Fruit fly (Drosophila melanogaster) whole organism, embryonic: ENCODE data around the gene Fancd2.

Experiments
- Abd-B ChIP-seq: fragments of 200-800 bp; sonication (Bioruptor generic); optimal IDR thresholded peaks from 2 replicates; lab custom pipeline; 2018; ENCODE audit warnings: missing biosample characterization, mild to moderate bottlenecking, missing genetic modification characterization, moderate library complexity
- Bgb ChIP-seq: fragments of 200-800 bp; sonication (Bioruptor generic); IDR thresholded peaks from 2 replicates; pipeline ENCODE4 v1.3.6; 2022; ENCODE audit warnings: missing biosample characterization, missing genetic modification characterization; ENCODE audit not compliant: partially characterized antibody
- CG11247 ChIP-seq: fragments of 200-800 bp; sonication (Bioruptor generic); IDR thresholded peaks from 2 replicates; pipeline ENCODE4 v1.3.6; 2022; ENCODE audit warnings: missing biosample characterization, missing genetic modification characterization
- CG11695 ChIP-seq: fragments of 200-800 bp; sonication (Bioruptor generic); IDR thresholded peaks from 3 replicates; pipeline ENCODE4 v1.3.6; 2022; ENCODE audit warnings: missing biosample characterization, missing genetic modification characterization
- CG15514 ChIP-seq: fragments of 200-800 bp; sonication (Bioruptor generic); optimal IDR thresholded peaks from 3 replicates; lab custom pipeline; 2017; ENCODE audit warnings: missing biosample characterization, missing genetic modification characterization, mild to moderate bottlenecking, moderate library complexity, missing genetic modification reagents
- CG2199 ChIP-seq: fragments of 200-800 bp; sonication (Bioruptor generic); IDR thresholded peaks from 3 replicates; pipeline ENCODE4 v1.3.6; 2022; ENCODE audit warnings: missing biosample characterization, missing genetic modification characterization
- CG2889 ChIP-seq: fragments of 200-800 bp; sonication (Bioruptor generic); IDR thresholded peaks from 3 replicates; pipeline ENCODE4 v1.3.6; 2022; ENCODE audit warnings: missing biosample characterization, missing genetic modification characterization
- CG3281 ChIP-seq: fragments of 200-800 bp; sonication (Bioruptor generic); optimal IDR thresholded peaks from 3 replicates; lab custom pipeline; 2017; ENCODE audit warnings: missing biosample characterization, mild to moderate bottlenecking, missing genetic modification characterization
- CG5245 ChIP-seq: fragments of 200-800 bp; sonication (Bioruptor generic); optimal IDR thresholded peaks from 3 replicates; lab custom pipeline; 2016; ENCODE audit warnings: missing biosample characterization, missing genetic modification characterization
- CG7372 ChIP-seq: fragments of 200-800 bp; sonication (Bioruptor generic); IDR thresholded peaks from 2 replicates; pipeline ENCODE4 v1.3.6; 2022; ENCODE audit warnings: missing biosample characterization, missing genetic modification characterization
- CG8944 ChIP-seq: fragments of 200-800 bp; sonication (Bioruptor generic); optimal IDR thresholded peaks from 3 replicates; lab custom pipeline; 2016; ENCODE audit warnings: missing biosample characterization, missing genetic modification characterization
- D19B ChIP-seq: fragments of 200-800 bp; sonication (Bioruptor generic); optimal IDR thresholded peaks from 2 replicates; lab custom pipeline; 2017; ENCODE audit warnings: missing biosample characterization, mild to moderate bottlenecking, missing genetic modification characterization
- Dip3 ChIP-seq: fragments of 200-800 bp; sonication (Bioruptor generic); optimal IDR thresholded peaks from 3 replicates; lab custom pipeline; 2016; ENCODE audit warnings: missing biosample characterization, missing genetic modification characterization
- Dll ChIP-seq: fragments of 200-800 bp; sonication (Bioruptor generic); IDR thresholded peaks from 4 replicates; pipeline ENCODE4 v1.3.6; 2022; ENCODE audit warnings: missing biosample characterization, missing genetic modification characterization; ENCODE audit not compliant: partially characterized antibody
- Ets65A ChIP-seq: fragments of 200-800 bp; sonication (Bioruptor generic); peaks from one replicate; lab custom pipeline; 2016; ENCODE audit warnings: missing biosample characterization, missing genetic modification characterization
- HLH54F ChIP-seq: fragments of 200-800 bp; sonication (Bioruptor generic); optimal IDR thresholded peaks from 3 replicates; lab custom pipeline; 2016; ENCODE audit warnings: missing biosample characterization, missing genetic modification characterization
- Jarid2 ChIP-seq: fragments of 200-800 bp; sonication (Bioruptor generic); optimal IDR thresholded peaks from 3 replicates; lab custom pipeline; 2017; ENCODE audit warnings: mild to moderate bottlenecking, missing biosample characterization, missing genetic modification reagents, missing genetic modification characterization
- Lim3 ChIP-seq: fragments of 200-800 bp; sonication (Bioruptor generic); IDR thresholded peaks from 2 replicates; pipeline ENCODE4 v1.3.6; 2022; ENCODE audit warnings: missing biosample characterization, missing genetic modification characterization
- Max ChIP-seq: fragments of 200-800 bp; sonication (Bioruptor generic); optimal IDR thresholded peaks from 2 replicates; lab custom pipeline; 2016; ENCODE audit warnings: missing biosample characterization, mild to moderate bottlenecking, missing genetic modification characterization
- Nf-YC ChIP-seq: fragments of 200-800 bp; optimal IDR thresholded peaks from 3 replicates; lab custom pipeline; 2019; ENCODE audit warnings: missing biosample characterization, mild to moderate bottlenecking, missing genetic modification characterization, moderate library complexity
- Sox102F ChIP-seq: fragments of 200-800 bp; sonication (Bioruptor generic); optimal IDR thresholded peaks from 2 replicates; lab custom pipeline; 2018; ENCODE audit warnings: missing biosample characterization, mild to moderate bottlenecking, missing genetic modification characterization, moderate library complexity
- ab ChIP-seq: fragments of 200-800 bp; sonication (Bioruptor generic); optimal IDR thresholded peaks from 2 replicates; lab custom pipeline; 2016; ENCODE audit warnings: missing biosample characterization, missing genetic modification characterization
- ash1 ChIP-seq: fragments of 200-800 bp; sonication (Bioruptor generic); optimal IDR thresholded peaks from 2 replicates; lab custom pipeline; 2018; ENCODE audit warnings: missing biosample characterization, mild to moderate bottlenecking, missing genetic modification characterization
- ci ChIP-seq: fragments of 200-800 bp; sonication (Bioruptor generic); IDR thresholded peaks from 3 replicates; pipeline ENCODE4 v1.3.6; 2022; ENCODE audit warnings: missing biosample characterization, missing genetic modification characterization
- crol ChIP-seq: fragments of 200-800 bp; sonication (Bioruptor generic); IDR thresholded peaks from 2 replicates; pipeline ENCODE4 v1.3.6; 2022; ENCODE audit warnings: missing biosample characterization, missing genetic modification characterization
- crp ChIP-seq, 2 experiments: fragments of 200-800 bp; sonication (Bioruptor generic); optimal IDR thresholded peaks; 2 replicates in 1 of 2; 3 replicates in 1 of 2; lab custom pipeline; 2017; ENCODE audit warnings: missing biosample characterization in 2 of 2, missing genetic modification characterization in 2 of 2, mild to moderate bottlenecking in 1 of 2, moderate library complexity in 1 of 2
- eve ChIP-seq, 2 experiments: fragments of >200 bp; optimal IDR thresholded peaks; 2 replicates each; lab custom pipeline; 2017; ENCODE audit warnings: missing biosample characterization in 2 of 2, missing genetic modification characterization in 2 of 2
- gsb ChIP-seq: fragments of 200-800 bp; sonication (Bioruptor generic); IDR thresholded peaks from 2 replicates; pipeline ENCODE4 v1.3.6; 2022; ENCODE audit warnings: missing biosample characterization, missing genetic modification characterization
- hbn ChIP-seq: fragments of 200-800 bp; sonication (Bioruptor generic); IDR thresholded peaks from 2 replicates; pipeline ENCODE4 v1.3.6; 2022; ENCODE audit warnings: missing biosample characterization, missing genetic modification characterization; ENCODE audit not compliant: partially characterized antibody
- hkb ChIP-seq, 2 experiments: fragments of 200-800 bp in 1 of 2; fragments of >200 bp in 1 of 2; sonication (Bioruptor generic) in 1 of 2; IDR thresholded peaks in 1 of 2; optimal IDR thresholded peaks in 1 of 2; 2 replicates each; pipeline versions ENCODE4 v1.3.6 to Lab custom; 2017 to 2022; ENCODE audit warnings: missing biosample characterization in 1 of 2, missing genetic modification characterization in 1 of 2
- ken ChIP-seq: fragments of 200-800 bp; sonication (Bioruptor generic); IDR thresholded peaks from 3 replicates; pipeline ENCODE4 v1.3.6; 2022; ENCODE audit warnings: missing biosample characterization, missing genetic modification characterization
- lab ChIP-seq: fragments of 200-800 bp; sonication (Bioruptor generic); optimal IDR thresholded peaks from 3 replicates; lab custom pipeline; 2017; ENCODE audit warnings: missing biosample characterization, missing genetic modification characterization, mild to moderate bottlenecking, moderate library complexity, missing genetic modification reagents
- pan ChIP-seq, 4 experiments: fragments of >200 bp in 3 of 4; fragments of 200-800 bp in 1 of 4; sonication (Bioruptor generic) in 1 of 4; optimal IDR thresholded peaks in 3 of 4; IDR thresholded peaks in 1 of 4; 2 replicates each; pipeline versions ENCODE4 v1.3.6 to Lab custom; 2017 to 2022; ENCODE audit warnings: missing biosample characterization in 2 of 4, missing genetic modification characterization in 2 of 4, mixed read lengths in 1 of 4
- pb ChIP-seq: fragments of 200-800 bp; sonication (Bioruptor generic); optimal IDR thresholded peaks from 3 replicates; lab custom pipeline; 2016; ENCODE audit warnings: missing biosample characterization, missing genetic modification characterization
- phol ChIP-seq: fragments of 200-800 bp; sonication (Bioruptor generic); optimal IDR thresholded peaks from 3 replicates; lab custom pipeline; 2018; ENCODE audit warnings: missing biosample characterization, mild to moderate bottlenecking, missing genetic modification characterization, moderate library complexity
- row ChIP-seq: fragments of 200-800 bp; sonication (Bioruptor generic); IDR thresholded peaks from 3 replicates; pipeline ENCODE4 v1.3.6; 2022; ENCODE audit warnings: missing biosample characterization, missing genetic modification characterization
- sug ChIP-seq: fragments of 200-800 bp; optimal IDR thresholded peaks from 2 replicates; lab custom pipeline; 2019; ENCODE audit warnings: missing biosample characterization, mild to moderate bottlenecking, missing genetic modification characterization, moderate library complexity
- zen ChIP-seq: fragments of 200-800 bp; sonication (Bioruptor generic); optimal IDR thresholded peaks from 3 replicates; lab custom pipeline; 2018; ENCODE audit warnings: missing biosample characterization, mild to moderate bottlenecking, missing genetic modification characterization, moderate library complexity

Gene Fancd2

DNA sequence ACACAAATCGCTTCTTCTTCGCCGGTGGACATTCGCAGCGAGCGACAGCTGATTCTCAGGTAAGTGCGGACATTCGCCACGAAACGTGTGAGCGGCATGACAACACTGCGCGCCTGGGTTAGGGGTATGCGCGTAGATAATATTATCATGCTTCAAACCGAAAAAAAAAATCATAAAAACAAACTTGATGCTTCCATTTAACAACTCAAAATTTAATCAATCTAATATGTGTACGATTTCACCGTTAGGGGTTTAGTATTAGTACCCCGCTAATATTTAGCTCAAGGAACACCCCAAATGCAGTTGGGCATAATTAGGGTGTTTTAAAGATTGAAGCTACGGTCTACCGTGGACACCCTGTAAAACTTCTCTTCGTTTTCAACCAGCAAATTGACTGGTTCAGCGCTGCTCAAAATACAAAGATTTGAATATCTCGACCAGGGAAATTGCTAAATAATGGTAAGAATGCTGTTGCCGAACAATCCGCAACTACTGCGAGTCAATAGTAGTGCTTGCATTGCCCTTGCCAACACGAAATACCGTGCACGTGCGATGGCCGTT lies 5.9 kb upstream of the Fancd2 start, which contains the start of the genes CG17271 and RpS20 (continued):
- TF ChIP-seq eve (GFP tag; optimal IDR thresholded peaks at IDR 0.05; lab: Kevin White, UChicago) = peak in 1 of 2 experiments; percentile 57
- TF ChIP-seq Dip3 (GFP tag; lab: Kevin White, UChicago) = peak; percentile 95
- peak; percentile 94 for TF ChIP-seq lab (GFP tag; lab: Kevin White, UChicago)
- peak; percentile 89 for TF ChIP-seq Max (GFP tag; lab: Kevin White, UChicago)
- TF ChIP-seq HLH54F (GFP tag; lab: Kevin White, UChicago) = peak; percentile 95
- peak; percentile 91 for TF ChIP-seq ab
- TF ChIP-seq crp (GFP tag; optimal IDR thresholded peaks at IDR 0.05; lab: Kevin White, UChicago) = peak; percentile 34 to 87
- TF ChIP-seq zen (tag; lab: Kevin White, UChicago) = peak; percentile 88
- no peak for TF ChIP-seq pan (optimal IDR thresholded peaks at IDR 0.05; lab: Kevin White, UChicago)
- peak in 1 of 2 experiments; percentile 90 for TF ChIP-seq pan (GFP tag; optimal IDR thresholded peaks at IDR 0.05 in 1 of 2, IDR thresholded peaks at IDR 0.05 in 1 of 2)
- TF ChIP-seq CG8944 (GFP tag; lab: Kevin White, UChicago) = peak; percentile 96
- TF ChIP-seq CG3281 (GFP tag; lab: Kevin White, UChicago) = peak; percentile 89
- TF ChIP-seq Dll (GFP tag; lab: Robert Waterston, UW) = no peak
- TF ChIP-seq Sox102F (GFP tag; lab: Kevin White, UChicago) = peak; percentile 89

DNA sequence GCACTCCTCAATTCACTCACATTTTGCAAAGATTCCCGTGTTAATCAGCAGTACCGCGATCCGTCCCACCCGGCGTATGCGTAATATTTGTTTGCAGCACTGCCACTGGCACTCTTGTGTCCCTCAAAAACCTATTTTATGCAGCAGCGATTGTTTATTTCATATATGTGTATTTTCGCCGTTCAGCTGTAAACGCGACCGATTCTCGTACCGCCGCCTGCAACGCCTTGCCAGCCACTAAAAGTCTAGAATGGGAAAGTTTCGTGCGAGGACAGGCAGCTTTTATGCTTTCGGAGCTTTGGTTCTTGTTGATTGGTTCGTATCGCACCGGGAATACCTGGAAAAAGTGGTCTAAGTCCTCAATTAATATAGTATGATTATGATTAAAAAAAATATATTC lies 2.7 kb upstream of the Fancd2 start, which contains the start of gene CG17270:
CG17270 (minus strand) TSS at position 241 of the 400 bp plus-strand sequence.
- TF ChIP-seq ci (GFP tag; lab: Robert Waterston, UW) (0 out of 3 replicates have a peak, but pooled peaks have one; percentile 17), Abd-B (GFP tag; lab: Kevin White, UChicago) (no peak), crol (no peak), pb (GFP tag; lab: Kevin White, UChicago) (no peak), CG2199 (GFP tag; lab: Robert Waterston, UW) (0 out of 3 replicates have a peak, but pooled peaks have one; percentile 55), D19B (peak; percentile 68), Jarid2 (GFP tag; lab: Kevin White, UChicago) (peak; percentile 57), Lim3 (no peak), CG5245 (GFP tag; lab: Kevin White, UChicago) (no peak), Nf-YC (peak; percentile 18), CG11695 (GFP tag; lab: Robert Waterston, UW) (no peak), CG7372 (GFP tag; lab: Robert Waterston, UW) (peak; percentile 75), ken (no peak), sug (peak; percentile 35), hbn (GFP tag; lab: Robert Waterston, UW) (no peak), Bgb (0 out of 2 replicates have a peak, but pooled peaks have one; percentile 10), ash1 (GFP tag; lab: Kevin White, UChicago) (no peak), Ets65A (peak; percentile 4), hkb (optimal IDR thresholded peaks at IDR 0.05; lab: Kevin White, UChicago) (no peak), hkb (GFP tag; IDR thresholded peaks at IDR 0.05; lab: Robert Waterston, UW) (0 out of 2 replicates have a peak, but pooled peaks have one; percentile 14), row (peak; percentile 50; the same call in 1 of the 3 replicates), CG15514 (peak; percentile 32), CG11247 (GFP tag; lab: Robert Waterston, UW) (0 out of 2 replicates have a peak, but pooled peaks have one; percentile 8), gsb (GFP tag; lab: Robert Waterston, UW) (0 out of 2 replicates have a peak, but pooled peaks have one; percentile 32), CG2889 (GFP tag; lab: Robert Waterston, UW) (no peak), phol (tag; lab: Kevin White, UChicago) (no peak)
- TF ChIP-seq, all 482 proteins: peak for 14
